Fruit fly (Drosophila melanogaster): ENCODE results near the gene Ada3.
A peak's percentile ranks its signal among the peaks of the same experiment; 100 is the strongest.

Gene Ada3

DNA sequence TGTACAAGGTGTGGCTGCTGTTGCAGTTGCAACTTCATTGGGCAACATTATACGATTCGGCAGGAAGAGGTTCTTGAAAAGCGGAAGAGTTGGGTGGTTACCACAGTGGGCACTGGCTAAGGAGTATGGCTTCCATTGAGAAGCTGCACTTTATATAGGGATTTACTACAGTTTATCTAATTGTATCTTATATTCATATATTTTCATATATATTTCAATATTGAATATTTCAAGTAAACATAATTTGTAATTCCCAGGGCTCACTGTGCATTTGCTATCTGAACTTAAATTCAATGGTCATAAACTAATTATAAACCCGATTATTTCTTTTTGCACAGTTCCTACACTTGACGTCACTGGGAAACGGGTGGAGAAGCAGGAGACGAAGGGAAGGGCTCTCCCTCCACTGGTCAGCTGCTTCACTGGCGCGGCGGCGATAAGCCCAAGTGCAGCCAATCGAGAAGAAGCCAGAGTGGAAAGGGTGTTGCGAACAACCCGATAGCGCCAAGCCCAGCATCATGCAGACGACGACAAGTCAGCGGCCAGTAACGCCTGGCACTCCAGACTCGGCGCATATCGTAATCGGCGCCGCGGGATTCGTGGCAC, 9.3 kb downstream of the Ada3 start (continued):
- TF ChIP-seq nau (GFP tag; optimal IDR thresholded peaks at IDR 0.05) (no peak), ab (GFP tag; optimal IDR thresholded peaks at IDR 0.05) (no peak), grau (tag; optimal IDR thresholded peaks at IDR 0.05) (peak; percentile 86), gro (GFP tag; optimal IDR thresholded peaks at IDR 0.05) (no peak), sima (GFP tag; optimal IDR thresholded peaks at IDR 0.05) (no peak), mam (GFP tag; optimal IDR thresholded peaks at IDR 0.05) (no peak), sna (GFP tag; IDR thresholded peaks at IDR 0.05; ENCODE audit: partially characterized antibody) (no peak), CG10959 (GFP tag; IDR thresholded peaks at IDR 0.05) (no peak), bbx (GFP tag; IDR thresholded peaks at IDR 0.05; ENCODE audit: partially characterized antibody) (no peak), Dref (GFP tag; IDR thresholded peaks at IDR 0.05) (no peak), esg (GFP tag; conservative IDR thresholded peaks at IDR 0.05) (no peak), CG6765 (GFP tag; optimal IDR thresholded peaks at IDR 0.05) (no peak), CG12299 (tag; optimal IDR thresholded peaks at IDR 0.05) (no peak), jing (GFP tag; optimal IDR thresholded peaks at IDR 0.05) (no peak), Jarid2 (GFP tag; optimal IDR thresholded peaks at IDR 0.05) (no peak), jigr1 (GFP tag; IDR thresholded peaks at IDR 0.05) (no peak), CG33557 (GFP tag; optimal IDR thresholded peaks at IDR 0.05) (no peak), CG12744 (GFP tag; optimal IDR thresholded peaks at IDR 0.05) (no peak), ase (GFP tag; IDR thresholded peaks at IDR 0.05) (no peak), tap (tag; optimal IDR thresholded peaks at IDR 0.05) (no peak), sisA (GFP tag; IDR thresholded peaks at IDR 0.05) (peak; percentile 44; the same call in 1 of the 2 replicates), Mes4 (GFP tag; optimal IDR thresholded peaks at IDR 0.05) (no peak), CG13894 (tag; optimal IDR thresholded peaks at IDR 0.05) (peak; percentile 25), gcm (GFP tag; optimal IDR thresholded peaks at IDR 0.05) (no peak), CG12942 (GFP tag; optimal IDR thresholded peaks at IDR 0.05) (no peak), ftz-f1 (GFP tag; optimal IDR thresholded peaks at IDR 0.05) (no peak), CG17328 (GFP tag; IDR thresholded peaks at IDR 0.05) (0 out of 2 replicates have a peak, but pooled peaks have one; percentile 36), Med (GFP tag) (no peak), zf30C (GFP tag; optimal IDR thresholded peaks at IDR 0.05) (no peak), CG16815 (GFP tag; optimal IDR thresholded peaks at IDR 0.05) (peak; percentile 21), ken (GFP tag; IDR thresholded peaks at IDR 0.05) (no peak), CG8089 (GFP tag; optimal IDR thresholded peaks at IDR 0.05) (no peak), CG6272 (GFP tag; IDR thresholded peaks at IDR 0.05) (no peak), Bgb (GFP tag; IDR thresholded peaks at IDR 0.05; ENCODE audit: partially characterized antibody) (no peak), CG11560 (tag; IDR thresholded peaks at IDR 0.05) (no peak), CG17186 (GFP tag; optimal IDR thresholded peaks at IDR 0.05) (no peak), Sry-δ (GFP tag; optimal IDR thresholded peaks at IDR 0.05) (no peak), gt (GFP tag; IDR thresholded peaks at IDR 0.05) (no peak), CG3163 (GFP tag; optimal IDR thresholded peaks at IDR 0.05) (no peak), otp (GFP tag; IDR thresholded peaks at IDR 0.05) (no peak), Scr (GFP tag; IDR thresholded peaks at IDR 0.05; ENCODE audit: partially characterized antibody) (no peak), eyg (GFP tag; optimal IDR thresholded peaks at IDR 0.05) (no peak), sr (GFP tag; IDR thresholded peaks at IDR 0.05) (no peak), Poxn (GFP tag; IDR thresholded peaks at IDR 0.05) (0 out of 2 replicates have a peak, but pooled peaks have one; percentile 17), az2 (GFP tag; optimal IDR thresholded peaks at IDR 0.05) (no peak), da (GFP tag; optimal IDR thresholded peaks at IDR 0.05) (no peak), CG6689 (GFP tag; IDR thresholded peaks at IDR 0.05) (no peak), CG10462 (GFP tag; optimal IDR thresholded peaks at IDR 0.05) (no peak), Hand (GFP tag; optimal IDR thresholded peaks at IDR 0.05) (no peak), CG11723 (GFP tag; optimal IDR thresholded peaks at IDR 0.05) (no peak), CG18476 (GFP tag; optimal IDR thresholded peaks at IDR 0.05) (no peak), tgo (GFP tag; IDR thresholded peaks at IDR 0.05) (no peak)

Measured in whole organism, embryonic.